Fruit fly (Drosophila melanogaster): ENCODE data around the gene JhI-21.

Gene JhI-21

DNA sequence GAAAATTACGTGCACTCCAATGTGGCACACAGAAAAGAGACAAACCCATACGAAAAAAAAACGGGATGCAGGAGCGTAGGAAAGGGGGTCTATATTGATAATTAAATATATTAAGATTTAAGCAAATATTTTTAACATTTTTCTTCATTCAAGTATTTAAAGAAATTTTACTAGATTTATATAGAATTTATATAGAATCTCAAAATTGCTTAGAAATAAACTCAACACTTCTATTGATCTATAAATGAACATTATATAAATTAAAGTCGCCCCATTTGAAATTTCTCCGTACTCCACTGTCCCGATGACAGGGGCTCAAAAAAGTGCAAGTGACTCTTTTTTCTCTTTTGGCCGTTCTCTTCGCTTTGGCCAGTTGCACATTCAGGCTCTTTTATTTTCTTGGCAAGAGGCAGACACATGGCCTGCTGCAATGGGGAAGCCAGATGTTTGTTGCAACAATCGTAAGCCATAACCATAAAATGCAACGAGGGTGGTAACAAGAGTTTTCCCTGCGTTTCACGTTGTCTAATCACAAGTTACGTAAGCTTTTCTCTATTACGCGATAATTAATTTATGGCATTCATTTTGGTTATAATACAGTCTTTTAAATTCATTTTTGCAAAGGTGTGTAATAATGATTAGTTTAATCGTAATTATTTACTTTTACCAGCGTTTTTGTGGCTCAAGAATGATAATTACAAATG, 10.0 kb upstream of the JhI-21 start (continued):
- TF ChIP-seq Jarid2 (GFP tag; optimal IDR thresholded peaks at IDR 0.05) (no peak), CG6854 (GFP tag; optimal IDR thresholded peaks at IDR 0.05) (no peak), odd (GFP tag; optimal IDR thresholded peaks at IDR 0.05) (no peak), Aef1 (GFP tag; IDR thresholded peaks at IDR 0.05) (no peak), C15 (GFP tag; IDR thresholded peaks at IDR 0.05) (no peak), Xbp1 (GFP tag; optimal IDR thresholded peaks at IDR 0.05) (no peak), Ada2b (GFP tag; IDR thresholded peaks at IDR 0.05) (no peak), ato (GFP tag; IDR thresholded peaks at IDR 0.05; ENCODE audit: partially characterized antibody) (no peak), CG9932 (GFP tag; IDR thresholded peaks at IDR 0.05) (no peak), CG17568 (GFP tag; optimal IDR thresholded peaks at IDR 0.05) (no peak), vvl (GFP tag; IDR thresholded peaks at IDR 0.05) (peak; percentile 62; the same call in 1 of the 2 replicates), Optix (GFP tag; IDR thresholded peaks at IDR 0.05) (no peak), Deaf1 (tag; optimal IDR thresholded peaks at IDR 0.05) (no peak), D19B (GFP tag; optimal IDR thresholded peaks at IDR 0.05) (no peak), CG7271 (tag; optimal IDR thresholded peaks at IDR 0.05) (peak; percentile 27), Eip74EF (GFP tag; optimal IDR thresholded peaks at IDR 0.05) (no peak), CG2120 (GFP tag; optimal IDR thresholded peaks at IDR 0.05) (no peak), Opbp (GFP tag; IDR thresholded peaks at IDR 0.05; ENCODE audit: partially characterized antibody) (no peak), lmd (GFP tag; IDR thresholded peaks at IDR 0.05) (no peak), exex (tag; optimal IDR thresholded peaks at IDR 0.05) (no peak), usp (GFP tag; optimal IDR thresholded peaks at IDR 0.05) (no peak), CHES-1-like (GFP tag; optimal IDR thresholded peaks at IDR 0.05) (no peak), CG30020 (tag; optimal IDR thresholded peaks at IDR 0.05) (peak; percentile 13), CG10462 (GFP tag; optimal IDR thresholded peaks at IDR 0.05) (no peak), CG34224 (GFP tag; IDR thresholded peaks at IDR 0.05; ENCODE audit: partially characterized antibody) (no peak), zfh1 (GFP tag; IDR thresholded peaks at IDR 0.05) (no peak), sens (GFP tag) (peak; percentile 75), CG30431 (GFP tag; optimal IDR thresholded peaks at IDR 0.05) (no peak), CG2875 (GFP tag; optimal IDR thresholded peaks at IDR 0.05) (peak; percentile 32), CG32532 (GFP tag; IDR thresholded peaks at IDR 0.05) (no peak), Bteb2 (GFP tag; optimal IDR thresholded peaks at IDR 0.05) (no peak), Dll (GFP tag; IDR thresholded peaks at IDR 0.05; ENCODE audit: partially characterized antibody) (no peak), CG2712 (tag; optimal IDR thresholded peaks at IDR 0.05) (peak; percentile 75), Pdp1 (GFP tag; optimal IDR thresholded peaks at IDR 0.05) (peak in 1 of 2 experiments; percentile 72), CG12744 (GFP tag; optimal IDR thresholded peaks at IDR 0.05) (no peak), BtbVII (GFP tag; optimal IDR thresholded peaks at IDR 0.05) (no peak), CG15011 (GFP tag; optimal IDR thresholded peaks at IDR 0.05) (no peak), cato (GFP tag; optimal IDR thresholded peaks at IDR 0.05; ENCODE audit: borderline replicate concordance) (no peak), H2.0 (GFP tag; IDR thresholded peaks at IDR 0.05) (no peak), CG7928 (GFP tag; optimal IDR thresholded peaks at IDR 0.05) (no peak), Xrp1 (GFP tag; IDR thresholded peaks at IDR 0.05) (peak; percentile 75), disco-r (GFP tag; optimal IDR thresholded peaks at IDR 0.05) (no peak), CG1233 (GFP tag; optimal IDR thresholded peaks at IDR 0.05) (no peak), Hr51 (GFP tag; optimal IDR thresholded peaks at IDR 0.05) (no peak), CG10431 (GFP tag; optimal IDR thresholded peaks at IDR 0.05) (no peak), PHDP (tag; optimal IDR thresholded peaks at IDR 0.05) (no peak), cas (GFP tag; IDR thresholded peaks at IDR 0.05) (no peak), lbe (GFP tag; optimal IDR thresholded peaks at IDR 0.05) (peak; percentile 71), HLH4C (GFP tag; IDR thresholded peaks at IDR 0.05; ENCODE audit: partially characterized antibody) (no peak), Doc2 (GFP tag; IDR thresholded peaks at IDR 0.05) (no peak)
